Fruit fly (Drosophila melanogaster) whole organism, embryonic: ENCODE measurements around the gene CG7407.

Source experiments
- Bdp1 ChIP-seq: fragments of 200-800 bp; sonication (Bioruptor generic); optimal IDR thresholded peaks from 3 replicates; lab custom pipeline; 2016; ENCODE audit warnings: missing biosample characterization, missing genetic modification characterization
- Bteb2 ChIP-seq: fragments of 200-800 bp; sonication (Bioruptor generic); optimal IDR thresholded peaks from 2 replicates; lab custom pipeline; 2016; ENCODE audit warnings: missing biosample characterization, missing genetic modification characterization
- C15 ChIP-seq: fragments of 200-800 bp; sonication (Bioruptor generic); IDR thresholded peaks from 3 replicates; pipeline ENCODE4 v1.3.6; 2022; ENCODE audit warnings: missing biosample characterization, missing genetic modification characterization
- CG10366 ChIP-seq: fragments of 200-800 bp; sonication (Bioruptor generic); IDR thresholded peaks from 2 replicates; pipeline ENCODE4 v1.3.6; 2022; ENCODE audit warnings: missing biosample characterization, missing genetic modification characterization
- CG11456 ChIP-seq: fragments of 200-800 bp; sonication (Bioruptor generic); IDR thresholded peaks from 3 replicates; pipeline ENCODE4 v1.3.6; 2022; ENCODE audit warnings: missing biosample characterization, missing genetic modification characterization
- CG12236 ChIP-seq: fragments of 200-800 bp; sonication (Bioruptor generic); optimal IDR thresholded peaks from 2 replicates; lab custom pipeline; 2016; ENCODE audit warnings: missing biosample characterization, missing genetic modification characterization
- CG1529 ChIP-seq: fragments of 200-800 bp; sonication (Bioruptor generic); optimal IDR thresholded peaks from 3 replicates; lab custom pipeline; 2018; ENCODE audit warnings: missing biosample characterization, missing genetic modification characterization
- CG16813 ChIP-seq: fragments of 200-800 bp; sonication (Bioruptor generic); IDR thresholded peaks from 3 replicates; pipeline ENCODE4 v1.3.6; 2022; ENCODE audit warnings: missing biosample characterization, missing genetic modification characterization; ENCODE audit not compliant: partially characterized antibody
- CG17385 ChIP-seq: fragments of 200-800 bp; sonication (Bioruptor generic); optimal IDR thresholded peaks from 3 replicates; lab custom pipeline; 2018; ENCODE audit warnings: missing biosample characterization, mild to moderate bottlenecking, missing genetic modification characterization
- CG17612 ChIP-seq: fragments of 200-800 bp; sonication (Bioruptor generic); IDR thresholded peaks from 2 replicates; pipeline ENCODE4 v1.3.6; 2022; ENCODE audit warnings: missing biosample characterization, missing genetic modification characterization
- CG34422 ChIP-seq: fragments of 200-800 bp; sonication (Bioruptor generic); IDR thresholded peaks from 3 replicates; pipeline ENCODE4 v1.3.6; 2022; ENCODE audit warnings: missing biosample characterization, missing genetic modification characterization
- CG3838 ChIP-seq: fragments of 200-800 bp; sonication (Bioruptor generic); optimal IDR thresholded peaks from 3 replicates; lab custom pipeline; 2016; ENCODE audit warnings: missing biosample characterization, missing genetic modification characterization
- CG3847 ChIP-seq: fragments of 200-800 bp; sonication (Bioruptor generic); IDR thresholded peaks from 2 replicates; pipeline ENCODE4 v1.3.6; 2022; ENCODE audit warnings: missing biosample characterization, missing genetic modification characterization
- CG5245 ChIP-seq: fragments of 200-800 bp; sonication (Bioruptor generic); optimal IDR thresholded peaks from 3 replicates; lab custom pipeline; 2016; ENCODE audit warnings: missing biosample characterization, missing genetic modification characterization
- CG6654 ChIP-seq: fragments of 200-800 bp; sonication (Bioruptor generic); optimal IDR thresholded peaks from 2 replicates; lab custom pipeline; 2017; ENCODE audit warnings: missing biosample characterization, mild to moderate bottlenecking, missing genetic modification characterization
- CG7745 ChIP-seq: fragments of 200-800 bp; sonication (Bioruptor generic); optimal IDR thresholded peaks from 2 replicates; lab custom pipeline; 2018; ENCODE audit warnings: missing biosample characterization, mild to moderate bottlenecking, missing genetic modification characterization, moderate library complexity
- CG7786 ChIP-seq: fragments of 200-800 bp; sonication (Bioruptor generic); optimal IDR thresholded peaks from 2 replicates; lab custom pipeline; 2016; ENCODE audit warnings: missing biosample characterization, missing genetic modification characterization
- CG8290 ChIP-seq, 3 experiments: fragments of 200-800 bp; sonication (Bioruptor generic); optimal IDR thresholded peaks; 2 replicates each; lab custom pipeline; 2016 to 2019; ENCODE audit warnings: missing biosample characterization in 3 of 3, missing genetic modification characterization in 3 of 3, mild to moderate bottlenecking in 2 of 3, moderate library complexity in 1 of 3
- Ets65A ChIP-seq: fragments of 200-800 bp; sonication (Bioruptor generic); peaks from one replicate; lab custom pipeline; 2016; ENCODE audit warnings: missing biosample characterization, missing genetic modification characterization
- H15 ChIP-seq: fragments of 200-800 bp; sonication (Bioruptor generic); IDR thresholded peaks from 3 replicates; pipeline ENCODE4 v1.3.6; 2022; ENCODE audit warnings: missing biosample characterization, missing genetic modification characterization
- Hey ChIP-seq: fragments of 200-800 bp; sonication (Bioruptor generic); optimal IDR thresholded peaks from 3 replicates; lab custom pipeline; 2018; ENCODE audit warnings: missing biosample characterization, mild to moderate bottlenecking, missing genetic modification characterization
- Hr3 ChIP-seq: fragments of 200-800 bp; sonication (Bioruptor generic); optimal IDR thresholded peaks from 3 replicates; lab custom pipeline; 2016; ENCODE audit warnings: missing biosample characterization, missing genetic modification characterization
- MBD-R2 ChIP-seq: fragments of 200-800 bp; sonication (Bioruptor generic); IDR thresholded peaks from 2 replicates; pipeline ENCODE4 v1.3.6; 2022; ENCODE audit warnings: missing biosample characterization, missing genetic modification characterization
- Mad ChIP-seq: fragments of 200-800 bp; sonication (Bioruptor generic); optimal IDR thresholded peaks from 2 replicates; lab custom pipeline; 2016; ENCODE audit warnings: missing biosample characterization, missing genetic modification characterization
- Meics ChIP-seq: fragments of 200-800 bp; sonication (Bioruptor generic); optimal IDR thresholded peaks from 2 replicates; lab custom pipeline; 2017; ENCODE audit warnings: missing biosample characterization, mild to moderate bottlenecking, missing genetic modification characterization
- Nf-YB ChIP-seq: fragments of 200-800 bp; sonication (Bioruptor generic); optimal IDR thresholded peaks from 3 replicates; lab custom pipeline; 2019; ENCODE audit warnings: missing biosample characterization, mild to moderate bottlenecking, missing genetic modification characterization, moderate library complexity
- Pdp1 ChIP-seq, 2 experiments: fragments of 200-800 bp; sonication (Bioruptor generic); optimal IDR thresholded peaks; 3 replicates each; lab custom pipeline; 2016; ENCODE audit warnings: missing biosample characterization in 2 of 2, missing genetic modification characterization in 2 of 2, mild to moderate bottlenecking in 1 of 2, moderate library complexity in 1 of 2
- Ptx1 ChIP-seq: fragments of 200-800 bp; sonication (Bioruptor generic); IDR thresholded peaks from 2 replicates; pipeline ENCODE4 v1.3.6; 2022; ENCODE audit warnings: missing biosample characterization, missing genetic modification characterization
- Sox102F ChIP-seq: fragments of 200-800 bp; sonication (Bioruptor generic); optimal IDR thresholded peaks from 2 replicates; lab custom pipeline; 2018; ENCODE audit warnings: missing biosample characterization, mild to moderate bottlenecking, missing genetic modification characterization, moderate library complexity
- abd-A ChIP-seq: fragments of 200-800 bp; sonication (Bioruptor generic); optimal IDR thresholded peaks from 3 replicates; lab custom pipeline; 2019; ENCODE audit warnings: missing biosample characterization, mild to moderate bottlenecking, missing genetic modification characterization, moderate library complexity
- dpn ChIP-seq, 2 experiments: fragments of 200-800 bp; sonication (Bioruptor generic); optimal IDR thresholded peaks; 3 replicates each; lab custom pipeline; 2016; ENCODE audit warnings: missing biosample characterization in 2 of 2, missing genetic modification characterization in 2 of 2
- dysf ChIP-seq: fragments of 200-800 bp; sonication (Bioruptor generic); IDR thresholded peaks from 3 replicates; pipeline ENCODE4 v1.3.6; 2022; ENCODE audit warnings: missing biosample characterization, missing genetic modification characterization
- gcm ChIP-seq: fragments of 200-800 bp; sonication (Bioruptor generic); optimal IDR thresholded peaks from 2 replicates; lab custom pipeline; 2019; ENCODE audit warnings: missing biosample characterization, mild to moderate bottlenecking, missing genetic modification characterization, moderate library complexity
- gem ChIP-seq: fragments of 200-800 bp; sonication (Bioruptor generic); optimal IDR thresholded peaks from 2 replicates; lab custom pipeline; 2019; ENCODE audit warnings: missing biosample characterization, mild to moderate bottlenecking, missing genetic modification characterization, moderate library complexity
- ind ChIP-seq: fragments of 200-800 bp; sonication (Bioruptor generic); optimal IDR thresholded peaks from 3 replicates; lab custom pipeline; 2016; ENCODE audit warnings: missing biosample characterization, missing genetic modification characterization
- knrl ChIP-seq: fragments of 200-800 bp; sonication (Bioruptor generic); IDR thresholded peaks from 3 replicates; pipeline ENCODE4 v1.3.6; 2022; ENCODE audit warnings: missing biosample characterization, missing genetic modification characterization; ENCODE audit not compliant: partially characterized antibody
- lmd ChIP-seq: fragments of 200-800 bp; sonication (Bioruptor generic); IDR thresholded peaks from 2 replicates; pipeline ENCODE4 v1.3.6; 2022; ENCODE audit warnings: missing biosample characterization, missing genetic modification characterization
- lola ChIP-seq, 3 experiments: fragments of >200 bp in 2 of 3; fragments of 200-800 bp in 1 of 3; sonication (Bioruptor generic) in 1 of 3; optimal IDR thresholded peaks; 2 replicates each; lab custom pipeline; 2017 to 2019; ENCODE audit warnings: missing biosample characterization in 3 of 3, missing genetic modification characterization in 3 of 3, mild to moderate bottlenecking in 1 of 3, moderate library complexity in 1 of 3
- sc ChIP-seq, 3 experiments: fragments of >200 bp in 2 of 3; fragments of 200-800 bp in 1 of 3; sonication (Bioruptor generic) in 1 of 3; optimal IDR thresholded peaks; 2 replicates in 2 of 3; 3 replicates in 1 of 3; lab custom pipeline; 2017; ENCODE audit warnings: mild to moderate bottlenecking in 1 of 3, missing biosample characterization in 1 of 3, missing genetic modification characterization in 1 of 3, missing genetic modification reagents in 1 of 3
- sisA ChIP-seq: fragments of 200-800 bp; sonication (Bioruptor generic); IDR thresholded peaks from 2 replicates; pipeline ENCODE4 v1.3.6; 2022; ENCODE audit warnings: missing biosample characterization, missing genetic modification characterization
- ssp ChIP-seq: fragments of 200-800 bp; sonication (Bioruptor generic); IDR thresholded peaks from 2 replicates; pipeline ENCODE4 v1.3.6; 2022; ENCODE audit warnings: missing biosample characterization, missing genetic modification characterization
- tin ChIP-seq: fragments of 200-800 bp; sonication (Bioruptor generic); optimal IDR thresholded peaks from 3 replicates; lab custom pipeline; 2016; ENCODE audit warnings: missing biosample characterization, missing genetic modification characterization
- trem ChIP-seq: fragments of 200-800 bp; optimal IDR thresholded peaks from 3 replicates; lab custom pipeline; 2019; ENCODE audit warnings: missing biosample characterization, mild to moderate bottlenecking, missing genetic modification characterization, moderate library complexity
- unc-4 ChIP-seq: fragments of 200-800 bp; sonication (Bioruptor generic); IDR thresholded peaks from 2 replicates; pipeline ENCODE4 v1.3.6; 2022; ENCODE audit warnings: missing biosample characterization, missing genetic modification characterization; ENCODE audit not compliant: partially characterized antibody
- wor ChIP-seq: fragments of 200-800 bp; sonication (Bioruptor generic); IDR thresholded peaks from 2 replicates; pipeline ENCODE4 v1.3.6; 2022; ENCODE audit warnings: missing biosample characterization, missing genetic modification characterization
- z ChIP-seq: fragments of 200-800 bp; sonication (Bioruptor generic); IDR thresholded peaks from 3 replicates; pipeline ENCODE4 v1.3.6; 2022; ENCODE audit warnings: missing biosample characterization, missing genetic modification characterization
- zen ChIP-seq: fragments of 200-800 bp; sonication (Bioruptor generic); optimal IDR thresholded peaks from 3 replicates; lab custom pipeline; 2018; ENCODE audit warnings: missing biosample characterization, mild to moderate bottlenecking, missing genetic modification characterization, moderate library complexity

Gene CG7407

dm6 chr3L:21832203-21833160, 9.2 kb downstream of the CG7407 start, which contains the start of the genes CG7148 and Nopp140 (continued):
- TF ChIP-seq CG5245 (peak; percentile 69), CG10366 (no peak), dpn (GFP tag; optimal IDR thresholded peaks at IDR 0.05; lab: Kevin White, UChicago) (peak; percentile 62 to 70), trem (peak; percentile 81), CG1529 (no peak), CG6654 (GFP tag; lab: Kevin White, UChicago) (no peak), sisA (GFP tag; lab: Robert Waterston, UW) (peak; percentile 54), CG16813 (peak; percentile 40; the same call in 1 of the 3 replicates), dysf (GFP tag; lab: Robert Waterston, UW) (peak; percentile 69), z (GFP tag; lab: Robert Waterston, UW) (no peak), MBD-R2 (GFP tag; lab: Robert Waterston, UW) (peak; percentile 82), CG7786 (GFP tag; lab: Kevin White, UChicago) (peak; percentile 64), C15 (GFP tag; lab: Robert Waterston, UW) (peak; percentile 13; the same call in 1 of the 3 replicates), Mad (peak; percentile 54), CG3847 (GFP tag; lab: Robert Waterston, UW) (peak; percentile 91), CG8290 (GFP tag; optimal IDR thresholded peaks at IDR 0.05; lab: Kevin White, UChicago) (peak; percentile 32), CG8290 (tag; optimal IDR thresholded peaks at IDR 0.05; lab: Kevin White, UChicago) (peak in 1 of 2 experiments; percentile 94), CG7745 (tag; lab: Kevin White, UChicago) (no peak), Hey (tag; lab: Kevin White, UChicago) (no peak), lmd (GFP tag; lab: Robert Waterston, UW) (peak; percentile 66; the same call in 1 of the 2 replicates), Meics (peak; percentile 66), wor (no peak), Ptx1 (peak; percentile 47; the same call in 1 of the 2 replicates), Ets65A (GFP tag; lab: Kevin White, UChicago) (peak; percentile 95), CG3838 (no peak), sc (optimal IDR thresholded peaks at IDR 0.05; lab: Kevin White, UChicago) (no peak), sc (GFP tag; optimal IDR thresholded peaks at IDR 0.05; lab: Kevin White, UChicago) (no peak), knrl (GFP tag; lab: Robert Waterston, UW) (no peak; the same call in 2 of the 3 replicates), H15 (GFP tag; lab: Robert Waterston, UW) (peak; percentile 30; the same call in 1 of the 3 replicates), CG34422 (peak; percentile 91), lola (GFP tag; optimal IDR thresholded peaks at IDR 0.05; lab: Kevin White, UChicago) (peak in 1 of 3 experiments; percentile 14), Sox102F (GFP tag; lab: Kevin White, UChicago) (peak; percentile 63), CG12236 (GFP tag; lab: Kevin White, UChicago) (no peak), abd-A (tag; lab: Kevin White, UChicago) (no peak), Pdp1 (GFP tag; optimal IDR thresholded peaks at IDR 0.05; lab: Kevin White, UChicago) (peak; percentile 38 to 62), unc-4 (GFP tag; lab: Robert Waterston, UW) (no peak), CG11456 (GFP tag; lab: Robert Waterston, UW) (peak; percentile 79), gcm (no peak), ind (peak; percentile 71), CG17385 (peak; percentile 63), CG17612 (GFP tag; lab: Robert Waterston, UW) (peak; percentile 65; the same call in 1 of the 2 replicates), Bteb2 (GFP tag; lab: Kevin White, UChicago) (peak; percentile 51), tin (GFP tag; lab: Kevin White, UChicago) (peak; percentile 71), gem (peak; percentile 72), Bdp1 (GFP tag; lab: Kevin White, UChicago) (peak; percentile 50), zen (tag; lab: Kevin White, UChicago) (peak; percentile 9), Hr3 (GFP tag; lab: Kevin White, UChicago) (peak; percentile 59), Nf-YB (GFP tag; lab: Kevin White, UChicago) (peak; percentile 7), ssp (GFP tag; lab: Robert Waterston, UW) (peak; percentile 63)
